Fruit fly (Drosophila melanogaster): ENCODE data around the gene TSG101.
A peak's percentile ranks its signal among the peaks of the same experiment; 100 is the strongest.

The TSG101 gene

dm6 chr3L:16806823-16807325 is 35.2 kb upstream of the TSG101 start (continued):
- no peak for TF ChIP-seq en (GFP tag; optimal IDR thresholded peaks at IDR 0.05)
- TF ChIP-seq ems (GFP tag; optimal IDR thresholded peaks at IDR 0.05) = no peak
- TF ChIP-seq Doc3 (GFP tag; IDR thresholded peaks at IDR 0.05; ENCODE audit: partially characterized antibody) = no peak
- TF ChIP-seq CG17361 (GFP tag; IDR thresholded peaks at IDR 0.05) = peak; percentile 91
- TF ChIP-seq CG2678 (tag; optimal IDR thresholded peaks at IDR 0.05) = peak; percentile 90
- peak; percentile 50; the same call in 1 of the 2 replicates for TF ChIP-seq lmd (GFP tag; IDR thresholded peaks at IDR 0.05)
- no peak for TF ChIP-seq crol (GFP tag; IDR thresholded peaks at IDR 0.05)
- TF ChIP-seq Bteb2 (GFP tag; optimal IDR thresholded peaks at IDR 0.05) = no peak
- no peak for TF ChIP-seq CG42726 (GFP tag; IDR thresholded peaks at IDR 0.05; ENCODE audit: partially characterized antibody)
- peak; percentile 67 for TF ChIP-seq CG6813 (GFP tag; optimal IDR thresholded peaks at IDR 0.05)
- peak; percentile 49 for TF ChIP-seq sug (tag; optimal IDR thresholded peaks at IDR 0.05)
- TF ChIP-seq CG4617 (GFP tag; optimal IDR thresholded peaks at IDR 0.05; ENCODE audit: borderline replicate concordance) = no peak
- no peak for TF ChIP-seq tup (GFP tag; optimal IDR thresholded peaks at IDR 0.05)
- peak; percentile 55 for TF ChIP-seq CG33557 (GFP tag; optimal IDR thresholded peaks at IDR 0.05)
- TF ChIP-seq Dref (GFP tag; IDR thresholded peaks at IDR 0.05) = no peak
- TF ChIP-seq CG12659 (GFP tag; optimal IDR thresholded peaks at IDR 0.05) = peak; percentile 83
- peak; percentile 67 for TF ChIP-seq HHEX (GFP tag; optimal IDR thresholded peaks at IDR 0.05)
- peak; percentile 31 for TF ChIP-seq ewg (GFP tag; optimal IDR thresholded peaks at IDR 0.05)
- TF ChIP-seq Hmr (GFP tag; optimal IDR thresholded peaks at IDR 0.05) = peak; percentile 79
- TF ChIP-seq CG18619 (GFP tag; optimal IDR thresholded peaks at IDR 0.05) = peak; percentile 81
- no peak for TF ChIP-seq disco-r (GFP tag; optimal IDR thresholded peaks at IDR 0.05)
- TF ChIP-seq HmgZ (tag; optimal IDR thresholded peaks at IDR 0.05) = peak; percentile 16
- TF ChIP-seq nerfin-1 (tag; optimal IDR thresholded peaks at IDR 0.05) = peak; percentile 36
- peak; percentile 39; the same call in 1 of the 2 replicates for TF ChIP-seq Drgx (GFP tag; IDR thresholded peaks at IDR 0.05)
- 0 out of 2 replicates have a peak, but pooled peaks have one; percentile 42 for TF ChIP-seq stc (GFP tag; IDR thresholded peaks at IDR 0.05)
- peak; percentile 23 for TF ChIP-seq CG12071 (GFP tag; optimal IDR thresholded peaks at IDR 0.05)
- peak; percentile 14; the same call in 1 of the 2 replicates for TF ChIP-seq ranshi (GFP tag; IDR thresholded peaks at IDR 0.05)
- TF ChIP-seq fu2 (GFP tag; optimal IDR thresholded peaks at IDR 0.05) = no peak
- peak; percentile 34 for TF ChIP-seq CG10654 (GFP tag; optimal IDR thresholded peaks at IDR 0.05)
- TF ChIP-seq Abd-B (GFP tag; optimal IDR thresholded peaks at IDR 0.05) = peak; percentile 30
- peak; percentile 68 for TF ChIP-seq odd (GFP tag; optimal IDR thresholded peaks at IDR 0.05)
- peak; percentile 47 for TF ChIP-seq CG6654 (GFP tag; optimal IDR thresholded peaks at IDR 0.05)
- peak; percentile 28 for TF ChIP-seq Fer2 (tag; optimal IDR thresholded peaks at IDR 0.05)
- TF ChIP-seq dysf (GFP tag; IDR thresholded peaks at IDR 0.05) = peak; percentile 71
- TF ChIP-seq CG6683 (GFP tag; optimal IDR thresholded peaks at IDR 0.05) = peak; percentile 60
- TF ChIP-seq ac (GFP tag; optimal IDR thresholded peaks at IDR 0.05) = no peak
- peak; percentile 40 for TF ChIP-seq esg (GFP tag; conservative IDR thresholded peaks at IDR 0.05)
- peak; percentile 51 for TF ChIP-seq caup (GFP tag; optimal IDR thresholded peaks at IDR 0.05; ENCODE audit: severe bottlenecking)
- peak; percentile 53 for TF ChIP-seq CG12155 (GFP tag; optimal IDR thresholded peaks at IDR 0.05)
- no peak for TF ChIP-seq Nf-YA (GFP tag; IDR thresholded peaks at IDR 0.05)
- peak; percentile 2 for TF ChIP-seq CG8359 (GFP tag; optimal IDR thresholded peaks at IDR 0.05; ENCODE audit: borderline replicate concordance)
- TF ChIP-seq CG6765 (GFP tag; optimal IDR thresholded peaks at IDR 0.05) = peak; percentile 39
- peak; percentile 70 for TF ChIP-seq CG9727 (GFP tag; optimal IDR thresholded peaks at IDR 0.05)
- TF ChIP-seq nom (GFP tag; optimal IDR thresholded peaks at IDR 0.05) = peak; percentile 70
- peak; percentile 30 for TF ChIP-seq Six4 (GFP tag; optimal IDR thresholded peaks at IDR 0.05)
- no peak for TF ChIP-seq CG34422 (GFP tag; IDR thresholded peaks at IDR 0.05)
- TF ChIP-seq CG11247 (GFP tag; IDR thresholded peaks at IDR 0.05) = peak; percentile 45
- TF ChIP-seq Blimp-1 (GFP tag; optimal IDR thresholded peaks at IDR 0.05) = peak; percentile 57
- TF ChIP-seq vvl (GFP tag; IDR thresholded peaks at IDR 0.05) = peak; percentile 70
